Worm (Caenorhabditis elegans) whole organism, late embryonic: ENCODE measurements around the gene F14F8.9.

Experiments used
- C38D4.7 ChIP-seq: fragments of 200-800 bp; sonication (Bioruptor generic); optimal IDR thresholded peaks from 2 replicates; lab custom pipeline; 2018; ENCODE audit warnings: mild to moderate bottlenecking, missing genetic modification characterization, moderate library complexity, missing compliant biosample characterization
- rnt-1 ChIP-seq: sonication (generic microtip); optimal IDR thresholded peaks from 2 replicates; lab custom pipeline; 2016; ENCODE audit warnings: missing genetic modification characterization, missing compliant biosample characterization
- sox-4 ChIP-seq: sonication (generic microtip); optimal IDR thresholded peaks from 2 replicates; lab custom pipeline; 2017; ENCODE audit warnings: mild to moderate bottlenecking, missing genetic modification characterization, inconsistent platforms, missing compliant biosample characterization
- unc-42 ChIP-seq: sonication (generic microtip); optimal IDR thresholded peaks from 2 replicates; lab custom pipeline; 2016; ENCODE audit warnings: missing genotype, missing genetic modification characterization, missing compliant biosample characterization
- ztf-16 ChIP-seq: sonication (generic microtip); optimal IDR thresholded peaks from 2 replicates; lab custom pipeline; 2017; ENCODE audit warnings: missing genetic modification characterization, missing compliant biosample characterization

DNA sequence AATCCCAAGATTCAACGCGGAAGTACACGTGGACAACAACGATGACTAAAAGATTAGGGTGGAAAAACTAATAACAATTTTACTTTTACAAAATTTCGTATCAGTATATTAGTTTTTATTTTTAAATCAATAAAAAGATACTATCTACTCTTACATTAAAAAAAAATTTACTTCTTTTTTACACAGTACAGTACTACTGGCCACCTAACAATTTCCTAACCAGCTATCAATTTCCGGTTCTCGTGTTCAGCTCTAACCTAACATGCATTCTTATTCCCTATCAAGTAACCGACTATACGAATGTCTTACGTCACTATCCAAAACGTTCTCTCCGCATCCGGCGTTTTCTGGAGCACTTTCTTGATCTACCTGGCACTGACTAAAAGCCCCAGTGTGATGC is 38.8 kb downstream of the F14F8.9 start, which contains the start of gene srd-21:
- no peak for TF ChIP-seq rnt-1
- no peak for TF ChIP-seq sox-4
- TF ChIP-seq ztf-16, result no peak
- no peak for TF ChIP-seq C38D4.7 (GFP tag; lab: Kevin White, UChicago)
- no peak for TF ChIP-seq unc-42 (tag; lab: Kevin White, UChicago)
